Worm (Caenorhabditis elegans) whole organism, mixed stage, embryonic: ENCODE results near the gene tut-2.

Experiments
- bed-3 ChIP-seq: fragments of 200-800 bp; sonication (Bioruptor generic); optimal IDR thresholded peaks from 3 replicates; lab custom pipeline; 2018; ENCODE audit warnings: mild to moderate bottlenecking, missing genetic modification characterization, moderate library complexity, missing compliant biosample characterization
- blmp-1 ChIP-seq: fragments of 150-350 bp; optimal IDR thresholded peaks from 2 replicates; lab custom pipeline; 2014; ENCODE audit warnings: missing biosample characterization, missing genetic modification characterization
- ceh-43 ChIP-seq: fragments of 200-800 bp; sonication (Bioruptor generic); optimal IDR thresholded peaks from 2 replicates; lab custom pipeline; 2018; ENCODE audit warnings: mild to moderate bottlenecking, missing genetic modification characterization, moderate library complexity, missing compliant biosample characterization
- elt-1 ChIP-seq: sonication (generic microtip); optimal IDR thresholded peaks from 2 replicates; lab custom pipeline; 2017; ENCODE audit warnings: missing genetic modification characterization, mild to moderate bottlenecking, missing compliant biosample characterization, antibody characterized with exemption, moderate library complexity, borderline replicate concordance; ENCODE audit not compliant: insufficient read depth
- elt-3 ChIP-seq: fragments of 150-350 bp; optimal IDR thresholded peaks from 2 replicates; lab custom pipeline; 2014; ENCODE audit warnings: missing biosample characterization, missing genetic modification characterization
- hlh-1 ChIP-seq: fragments of 150-350 bp; optimal IDR thresholded peaks from 2 replicates; lab custom pipeline; 2014; ENCODE audit warnings: missing biosample characterization, missing genetic modification reagents, missing genetic modification characterization
- lin-13 ChIP-seq: fragments of 150-350 bp; optimal IDR thresholded peaks from 2 replicates; lab custom pipeline; 2014; ENCODE audit warnings: missing biosample characterization, missing genetic modification characterization
- lsy-2 ChIP-seq: fragments of 150-350 bp; optimal IDR thresholded peaks from 2 replicates; lab custom pipeline; 2014; ENCODE audit warnings: missing biosample characterization, missing genetic modification characterization
- mep-1 ChIP-seq: fragments of 150-350 bp; optimal IDR thresholded peaks from 2 replicates; lab custom pipeline; 2017; ENCODE audit warnings: missing biosample characterization, missing genetic modification reagents, missing genetic modification characterization, inconsistent platforms
- nhr-28 ChIP-seq: fragments of 150-350 bp; optimal IDR thresholded peaks from 2 replicates; lab custom pipeline; 2014; ENCODE audit warnings: missing biosample characterization, missing genetic modification characterization
- nhr-76 ChIP-seq: sonication (generic microtip); optimal IDR thresholded peaks from 2 replicates; lab custom pipeline; 2017; ENCODE audit warnings: missing biosample characterization, missing genetic modification characterization
- sptf-1 ChIP-seq: sonication (generic microtip); optimal IDR thresholded peaks from 2 replicates; lab custom pipeline; 2017; ENCODE audit warnings: mild to moderate bottlenecking, missing genetic modification characterization, moderate library complexity, missing compliant biosample characterization
- unc-120 ChIP-seq: sonication (generic microtip); optimal IDR thresholded peaks from 2 replicates; lab custom pipeline; 2017; ENCODE audit warnings: missing genetic modification characterization, missing compliant biosample characterization; ENCODE audit not compliant: poor library complexity, severe bottlenecking
- unc-39 ChIP-seq: fragments of 150-350 bp; optimal IDR thresholded peaks from 2 replicates; lab custom pipeline; 2014; ENCODE audit warnings: missing biosample characterization, missing genetic modification characterization

DNA sequence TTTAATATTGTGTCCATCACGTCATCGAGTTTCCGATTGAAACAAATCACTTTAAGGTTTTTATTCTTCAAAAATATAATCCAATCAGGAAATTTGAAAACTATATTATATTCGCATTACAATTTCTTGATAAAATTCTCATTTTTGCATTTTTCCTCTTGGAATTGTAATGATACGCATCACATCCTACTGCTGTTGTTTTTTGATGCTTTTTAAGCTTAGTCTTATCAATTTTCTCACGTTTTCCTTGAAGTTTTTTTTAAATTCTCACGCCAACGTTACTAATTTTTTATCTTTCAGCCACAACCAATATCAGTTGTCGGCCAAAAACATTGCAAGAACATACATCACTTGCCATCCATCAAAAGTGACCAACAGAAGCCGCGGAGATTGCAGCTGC is 24.1 kb downstream of the tut-2 start, which contains the start of gene gsp-1:
- no peak for TF ChIP-seq unc-39 (tag; lab: Kevin White, UChicago)
- no peak for TF ChIP-seq blmp-1
- no peak for TF ChIP-seq mep-1 (tag; lab: Kevin White, UChicago)
- no peak for TF ChIP-seq ceh-43
- TF ChIP-seq nhr-76 (tag; lab: Kevin White, UChicago), result no peak
- no peak for TF ChIP-seq sptf-1 (tag; lab: Kevin White, UChicago)
- TF ChIP-seq elt-3, result no peak
- no peak for TF ChIP-seq hlh-1 (tag; lab: Kevin White, UChicago)
- no peak for TF ChIP-seq unc-120
- no peak for TF ChIP-seq nhr-28 (tag; lab: Kevin White, UChicago)
- no peak for TF ChIP-seq lin-13 (tag; lab: Kevin White, UChicago)
- TF ChIP-seq lsy-2 (tag; lab: Kevin White, UChicago), result no peak
- no peak for TF ChIP-seq bed-3 (GFP tag; lab: Kevin White, UChicago)
- no peak for TF ChIP-seq elt-1 (tag; lab: Kevin White, UChicago)
